Fruit fly (Drosophila melanogaster) whole organism, embryonic: ENCODE data around the gene Nep4.

Experiments
- B-H1 ChIP-seq: fragments of 200-800 bp; sonication (Bioruptor generic); IDR thresholded peaks from 3 replicates; pipeline ENCODE4 v1.3.6; 2022; ENCODE audit warnings: missing biosample characterization, missing genetic modification characterization
- CG10267 ChIP-seq: fragments of 200-800 bp; sonication (Bioruptor generic); optimal IDR thresholded peaks from 2 replicates; lab custom pipeline; 2018; ENCODE audit warnings: missing biosample characterization, mild to moderate bottlenecking, missing genetic modification characterization, moderate library complexity
- CG10654 ChIP-seq: fragments of 200-800 bp; sonication (Bioruptor generic); optimal IDR thresholded peaks from 2 replicates; lab custom pipeline; 2016; ENCODE audit warnings: missing biosample characterization, missing genetic modification characterization
- CG11247 ChIP-seq: fragments of 200-800 bp; sonication (Bioruptor generic); IDR thresholded peaks from 2 replicates; pipeline ENCODE4 v1.3.6; 2022; ENCODE audit warnings: missing biosample characterization, missing genetic modification characterization
- CG11560 ChIP-seq: fragments of 200-800 bp; sonication (Bioruptor generic); IDR thresholded peaks from 3 replicates; pipeline ENCODE4 v1.3.6; 2022; ENCODE audit warnings: missing biosample characterization, missing genetic modification characterization
- CG13424 ChIP-seq: fragments of 200-800 bp; sonication (Bioruptor generic); optimal IDR thresholded peaks from 2 replicates; lab custom pipeline; 2019; ENCODE audit warnings: missing biosample characterization, mild to moderate bottlenecking, missing genetic modification characterization, moderate library complexity
- CG14860 ChIP-seq: fragments of 200-800 bp; sonication (Bioruptor generic); IDR thresholded peaks from 3 replicates; pipeline ENCODE4 v1.3.6; 2022; ENCODE audit warnings: missing biosample characterization, missing genetic modification characterization; ENCODE audit not compliant: partially characterized antibody
- CG1529 ChIP-seq: fragments of 200-800 bp; sonication (Bioruptor generic); optimal IDR thresholded peaks from 3 replicates; lab custom pipeline; 2018; ENCODE audit warnings: missing biosample characterization, missing genetic modification characterization
- CG15514 ChIP-seq: fragments of 200-800 bp; sonication (Bioruptor generic); optimal IDR thresholded peaks from 3 replicates; lab custom pipeline; 2017; ENCODE audit warnings: missing biosample characterization, missing genetic modification characterization, mild to moderate bottlenecking, moderate library complexity, missing genetic modification reagents
- CG17568 ChIP-seq: fragments of 200-800 bp; sonication (Bioruptor generic); optimal IDR thresholded peaks from 2 replicates; lab custom pipeline; 2018; ENCODE audit warnings: missing biosample characterization, mild to moderate bottlenecking, missing genetic modification characterization, moderate library complexity
- CG17912 ChIP-seq: fragments of 200-800 bp; sonication (Bioruptor generic); optimal IDR thresholded peaks from 2 replicates; lab custom pipeline; 2018; ENCODE audit warnings: missing biosample characterization, mild to moderate bottlenecking, missing genetic modification characterization
- CG1792 ChIP-seq: fragments of 200-800 bp; sonication (Bioruptor generic); optimal IDR thresholded peaks from 2 replicates; lab custom pipeline; 2016; ENCODE audit warnings: missing biosample characterization, missing genetic modification characterization
- CG2116 ChIP-seq: fragments of 200-800 bp; sonication (Bioruptor generic); optimal IDR thresholded peaks from 3 replicates; lab custom pipeline; 2018; ENCODE audit warnings: missing biosample characterization, mild to moderate bottlenecking, missing genetic modification characterization
- CG32532 ChIP-seq: fragments of 200-800 bp; sonication (Bioruptor generic); IDR thresholded peaks from 2 replicates; pipeline ENCODE4 v1.3.6; 2022; ENCODE audit warnings: missing biosample characterization, missing genetic modification characterization
- CG6254 ChIP-seq: fragments of 200-800 bp; sonication (Bioruptor generic); optimal IDR thresholded peaks from 3 replicates; lab custom pipeline; 2017; ENCODE audit warnings: mild to moderate bottlenecking, missing biosample characterization, missing genetic modification reagents, missing genetic modification characterization
- CG8478 ChIP-seq: fragments of >200 bp; optimal IDR thresholded peaks from 2 replicates; lab custom pipeline; 2018
- CG9727 ChIP-seq: fragments of 200-800 bp; sonication (Bioruptor generic); optimal IDR thresholded peaks from 3 replicates; lab custom pipeline; 2017; ENCODE audit warnings: missing biosample characterization, mild to moderate bottlenecking, missing genetic modification characterization
- CHES-1-like ChIP-seq: fragments of 200-800 bp; sonication (Bioruptor generic); optimal IDR thresholded peaks from 2 replicates; lab custom pipeline; 2016; ENCODE audit warnings: missing biosample characterization, missing genetic modification characterization
- Dbx ChIP-seq: fragments of 200-800 bp; sonication (Bioruptor generic); IDR thresholded peaks from 3 replicates; pipeline ENCODE4 v1.3.6; 2022; ENCODE audit warnings: missing biosample characterization, missing genetic modification characterization
- Dp ChIP-seq: fragments of 200-800 bp; sonication (Bioruptor generic); optimal IDR thresholded peaks from 2 replicates; lab custom pipeline; 2018; ENCODE audit warnings: missing biosample characterization, mild to moderate bottlenecking, missing genetic modification characterization, moderate library complexity
- Ets65A ChIP-seq: fragments of 200-800 bp; sonication (Bioruptor generic); peaks from one replicate; lab custom pipeline; 2016; ENCODE audit warnings: missing biosample characterization, missing genetic modification characterization
- Lhr ChIP-seq: fragments of 200-800 bp; sonication (Bioruptor generic); optimal IDR thresholded peaks from 3 replicates; lab custom pipeline; 2017; ENCODE audit warnings: mild to moderate bottlenecking, missing biosample characterization, missing genetic modification reagents, missing genetic modification characterization
- Meics ChIP-seq: fragments of 200-800 bp; sonication (Bioruptor generic); optimal IDR thresholded peaks from 2 replicates; lab custom pipeline; 2017; ENCODE audit warnings: missing biosample characterization, mild to moderate bottlenecking, missing genetic modification characterization
- Mrtf ChIP-seq: fragments of 200-800 bp; sonication (Bioruptor generic); IDR thresholded peaks from 3 replicates; pipeline ENCODE4 v1.3.6; 2022; ENCODE audit warnings: missing biosample characterization, missing genetic modification characterization
- PHDP ChIP-seq: fragments of 200-800 bp; sonication (Bioruptor generic); optimal IDR thresholded peaks from 3 replicates; lab custom pipeline; 2018; ENCODE audit warnings: missing biosample characterization, mild to moderate bottlenecking, missing genetic modification characterization, moderate library complexity
- Sox100B ChIP-seq: fragments of 200-800 bp; sonication (Bioruptor generic); optimal IDR thresholded peaks from 3 replicates; lab custom pipeline; 2018; ENCODE audit warnings: missing biosample characterization, mild to moderate bottlenecking, missing genetic modification characterization
- Sry-δ ChIP-seq: fragments of 200-800 bp; sonication (Bioruptor generic); optimal IDR thresholded peaks from 2 replicates; lab custom pipeline; 2016; ENCODE audit warnings: missing biosample characterization, missing genetic modification characterization
- TFAM ChIP-seq: fragments of 200-800 bp; sonication (Bioruptor generic); optimal IDR thresholded peaks from 2 replicates; lab custom pipeline; 2017; ENCODE audit warnings: missing biosample characterization, missing genetic modification characterization, inconsistent platforms
- Xbp1 ChIP-seq: fragments of 200-800 bp; sonication (Bioruptor generic); optimal IDR thresholded peaks from 3 replicates; lab custom pipeline; 2016; ENCODE audit warnings: missing biosample characterization, mild to moderate bottlenecking, missing genetic modification characterization
- ara ChIP-seq: fragments of 200-800 bp; sonication (Bioruptor generic); IDR thresholded peaks from 2 replicates; pipeline ENCODE4 v1.3.6; 2022; ENCODE audit warnings: missing biosample characterization, missing genetic modification characterization
- bsh ChIP-seq, 2 experiments: fragments of 200-800 bp; sonication (Bioruptor generic); optimal IDR thresholded peaks; 2 replicates each; lab custom pipeline; 2017 to 2018; ENCODE audit warnings: mild to moderate bottlenecking in 2 of 2, missing biosample characterization in 2 of 2, missing genetic modification characterization in 2 of 2, moderate library complexity in 1 of 2
- cato ChIP-seq: fragments of 200-800 bp; sonication (Bioruptor generic); optimal IDR thresholded peaks from 2 replicates; lab custom pipeline; 2016; ENCODE audit warnings: missing biosample characterization, missing genetic modification characterization, borderline replicate concordance
- corto ChIP-seq: fragments of 200-800 bp; sonication (Bioruptor generic); optimal IDR thresholded peaks from 2 replicates; lab custom pipeline; 2016; ENCODE audit warnings: missing biosample characterization, mild to moderate bottlenecking, missing genetic modification characterization, moderate library complexity
- crol ChIP-seq: fragments of 200-800 bp; sonication (Bioruptor generic); IDR thresholded peaks from 2 replicates; pipeline ENCODE4 v1.3.6; 2022; ENCODE audit warnings: missing biosample characterization, missing genetic modification characterization
- eve ChIP-seq, 2 experiments: fragments of >200 bp; optimal IDR thresholded peaks; 2 replicates each; lab custom pipeline; 2017; ENCODE audit warnings: missing biosample characterization in 2 of 2, missing genetic modification characterization in 2 of 2
- fd64A ChIP-seq: fragments of 200-800 bp; sonication (Bioruptor generic); optimal IDR thresholded peaks from 3 replicates; lab custom pipeline; 2018; ENCODE audit warnings: missing biosample characterization, mild to moderate bottlenecking, missing genetic modification characterization
- gt ChIP-seq: fragments of 200-800 bp; sonication (Bioruptor generic); IDR thresholded peaks from 2 replicates; pipeline ENCODE4 v1.3.6; 2022; ENCODE audit warnings: missing biosample characterization, missing genetic modification characterization
- her ChIP-seq: fragments of 200-800 bp; sonication (Bioruptor generic); optimal IDR thresholded peaks from 2 replicates; lab custom pipeline; 2016; ENCODE audit warnings: missing biosample characterization, missing genetic modification characterization
- hth ChIP-seq: fragments of >200 bp; optimal IDR thresholded peaks from 2 replicates; lab custom pipeline; 2017; ENCODE audit warnings: inconsistent platforms
- kah ChIP-seq: fragments of 200-800 bp; sonication (Bioruptor generic); optimal IDR thresholded peaks from 2 replicates; lab custom pipeline; 2018; ENCODE audit warnings: missing biosample characterization, mild to moderate bottlenecking, missing genetic modification characterization
- odd ChIP-seq: fragments of 200-800 bp; sonication (Bioruptor generic); optimal IDR thresholded peaks from 2 replicates; lab custom pipeline; 2017; ENCODE audit warnings: missing biosample characterization, mild to moderate bottlenecking, missing genetic modification characterization
- pum ChIP-seq: fragments of 200-800 bp; sonication (Bioruptor generic); optimal IDR thresholded peaks from 2 replicates; lab custom pipeline; 2016; ENCODE audit warnings: missing biosample characterization, missing genetic modification characterization
- schlank ChIP-seq: fragments of 200-800 bp; sonication (Bioruptor generic); optimal IDR thresholded peaks from 2 replicates; lab custom pipeline; 2018; ENCODE audit warnings: missing biosample characterization, mild to moderate bottlenecking, missing genetic modification characterization
- sna ChIP-seq: fragments of 200-800 bp; sonication (Bioruptor generic); IDR thresholded peaks from 2 replicates; pipeline ENCODE4 v1.3.6; 2022; ENCODE audit warnings: missing biosample characterization, missing genetic modification characterization; ENCODE audit not compliant: partially characterized antibody
- sob ChIP-seq: fragments of 200-800 bp; sonication (Bioruptor generic); IDR thresholded peaks from 2 replicates; pipeline ENCODE4 v1.3.6; 2022; ENCODE audit warnings: missing biosample characterization, missing genetic modification characterization
- tgo ChIP-seq: fragments of 200-800 bp; sonication (Bioruptor generic); IDR thresholded peaks from 3 replicates; pipeline ENCODE4 v1.3.6; 2022; ENCODE audit warnings: missing biosample characterization, missing genetic modification characterization
- tna ChIP-seq: fragments of 200-800 bp; sonication (Bioruptor generic); IDR thresholded peaks from 2 replicates; pipeline ENCODE4 v1.3.6; 2022; ENCODE audit warnings: missing biosample characterization, missing genetic modification characterization; ENCODE audit not compliant: partially characterized antibody
- ttk ChIP-seq: fragments of 200-800 bp; sonication (Bioruptor generic); IDR thresholded peaks from 2 replicates; pipeline ENCODE4 v2.1.2; 2022; ENCODE audit warnings: missing biosample characterization, missing genetic modification characterization
- unpg ChIP-seq: fragments of 200-800 bp; sonication (Bioruptor generic); optimal IDR thresholded peaks from 3 replicates; lab custom pipeline; 2018; ENCODE audit warnings: missing biosample characterization, mild to moderate bottlenecking, missing genetic modification characterization, moderate library complexity
- wdn ChIP-seq: fragments of 200-800 bp; sonication (Bioruptor generic); IDR thresholded peaks from 2 replicates; pipeline ENCODE4 v1.3.6; 2022; ENCODE audit warnings: missing biosample characterization, missing genetic modification characterization
- wek ChIP-seq: fragments of 200-800 bp; sonication (Bioruptor generic); optimal IDR thresholded peaks from 3 replicates; lab custom pipeline; 2018; ENCODE audit warnings: missing biosample characterization, mild to moderate bottlenecking, missing genetic modification characterization, moderate library complexity

Gene Nep4

DNA sequence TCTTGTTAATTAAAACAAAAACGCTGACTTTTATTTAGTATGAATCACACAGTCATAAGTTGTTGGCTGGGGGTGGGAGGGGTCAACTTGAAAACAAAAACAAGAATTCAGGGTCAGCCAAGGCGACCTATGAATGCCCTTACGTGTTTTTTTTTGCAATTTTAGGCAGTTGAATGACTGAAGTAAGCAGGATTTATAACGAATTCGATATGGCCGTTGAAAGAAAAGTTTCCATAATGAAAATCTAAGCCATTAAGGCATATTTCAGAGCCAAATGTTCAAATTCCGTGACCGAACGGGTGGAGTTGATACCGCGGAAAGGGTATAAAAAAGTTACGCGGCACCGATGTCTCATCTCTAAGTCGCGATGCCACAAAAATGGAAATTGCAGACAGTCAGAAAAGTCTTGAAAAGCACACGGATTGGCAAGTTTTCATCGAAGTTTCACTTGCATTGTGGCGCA is 25.7 kb downstream of the Nep4 start (continued):
- TF ChIP-seq schlank (tag; lab: Kevin White, UChicago): peak; percentile 60
- TF ChIP-seq pum (GFP tag; lab: Kevin White, UChicago): peak; percentile 59
- TF ChIP-seq Lhr (GFP tag; lab: Kevin White, UChicago): no peak
- peak; percentile 38; the same call in 1 of the 3 replicates for TF ChIP-seq CG11560 (tag; lab: Robert Waterston, UW)
- no peak for TF ChIP-seq corto
- TF ChIP-seq cato: peak; percentile 32
- TF ChIP-seq Dbx (GFP tag; lab: Robert Waterston, UW): 0 out of 3 replicates have a peak, but pooled peaks have one; percentile 29
- TF ChIP-seq CG14860 (GFP tag; lab: Robert Waterston, UW): no peak
- TF ChIP-seq Meics: no peak
- TF ChIP-seq sob: peak; percentile 73
- peak; percentile 89 for TF ChIP-seq crol (GFP tag; lab: Robert Waterston, UW)
- TF ChIP-seq unpg (GFP tag; lab: Kevin White, UChicago): no peak
- 0 out of 2 replicates have a peak, but pooled peaks have one; percentile 12 for TF ChIP-seq wdn (GFP tag; lab: Robert Waterston, UW)
- no peak for TF ChIP-seq Sox100B (GFP tag; lab: Kevin White, UChicago)
- no peak for TF ChIP-seq CG17912 (GFP tag; lab: Kevin White, UChicago)
- TF ChIP-seq CG10267 (tag; lab: Kevin White, UChicago): no peak
- TF ChIP-seq CG8478 (lab: Kevin White, UChicago): no peak
- TF ChIP-seq CG1529 (GFP tag; lab: Kevin White, UChicago): no peak
- TF ChIP-seq ttk: peak; percentile 53
- TF ChIP-seq Sry-δ (GFP tag; lab: Kevin White, UChicago): peak; percentile 64
- no peak for TF ChIP-seq sna (GFP tag; lab: Robert Waterston, UW)
- no peak for TF ChIP-seq CG6254 (GFP tag; lab: Kevin White, UChicago)
- peak; percentile 52 for TF ChIP-seq ara (GFP tag; lab: Robert Waterston, UW)
- no peak for TF ChIP-seq B-H1
- TF ChIP-seq tna (GFP tag; lab: Robert Waterston, UW): no peak
- TF ChIP-seq bsh (GFP tag; optimal IDR thresholded peaks at IDR 0.05; lab: Kevin White, UChicago): no peak
- peak; percentile 78 for TF ChIP-seq CHES-1-like
- TF ChIP-seq odd (GFP tag; lab: Kevin White, UChicago): no peak
- no peak for TF ChIP-seq gt (GFP tag; lab: Robert Waterston, UW)
- TF ChIP-seq Mrtf: peak; percentile 30; the same call in 1 of the 3 replicates
- TF ChIP-seq hth (lab: Kevin White, UChicago): no peak
- peak; percentile 54 for TF ChIP-seq CG10654 (GFP tag; lab: Kevin White, UChicago)
- TF ChIP-seq CG13424 (tag; lab: Kevin White, UChicago): peak; percentile 72
- no peak for TF ChIP-seq CG15514 (GFP tag; lab: Kevin White, UChicago)
- TF ChIP-seq TFAM (GFP tag; lab: Kevin White, UChicago): no peak
- peak; percentile 66 for TF ChIP-seq CG32532 (GFP tag; lab: Robert Waterston, UW)
- no peak for TF ChIP-seq eve (GFP tag; optimal IDR thresholded peaks at IDR 0.05; lab: Kevin White, UChicago)
- TF ChIP-seq tgo: peak; percentile 66
- TF ChIP-seq kah (GFP tag; lab: Kevin White, UChicago): no peak
- TF ChIP-seq Xbp1 (GFP tag; lab: Kevin White, UChicago): peak; percentile 84
- TF ChIP-seq PHDP (tag; lab: Kevin White, UChicago): no peak
- no peak for TF ChIP-seq fd64A (GFP tag; lab: Kevin White, UChicago)
- TF ChIP-seq CG9727 (GFP tag; lab: Kevin White, UChicago): no peak
- TF ChIP-seq Ets65A (GFP tag; lab: Kevin White, UChicago): peak; percentile 93
- no peak for TF ChIP-seq wek (GFP tag; lab: Kevin White, UChicago)
- TF ChIP-seq Dp (GFP tag; lab: Kevin White, UChicago): no peak
- TF ChIP-seq her (GFP tag; lab: Kevin White, UChicago): peak; percentile 74
- TF ChIP-seq CG2116 (GFP tag; lab: Kevin White, UChicago): peak; percentile 22
- TF ChIP-seq CG11247 (GFP tag; lab: Robert Waterston, UW): peak; percentile 59
- TF ChIP-seq CG1792 (GFP tag; lab: Kevin White, UChicago): peak; percentile 47
- TF ChIP-seq CG17568 (GFP tag; lab: Kevin White, UChicago): no peak
